Fruit fly (Drosophila melanogaster): ENCODE results near the gene Rh6.

DNA sequence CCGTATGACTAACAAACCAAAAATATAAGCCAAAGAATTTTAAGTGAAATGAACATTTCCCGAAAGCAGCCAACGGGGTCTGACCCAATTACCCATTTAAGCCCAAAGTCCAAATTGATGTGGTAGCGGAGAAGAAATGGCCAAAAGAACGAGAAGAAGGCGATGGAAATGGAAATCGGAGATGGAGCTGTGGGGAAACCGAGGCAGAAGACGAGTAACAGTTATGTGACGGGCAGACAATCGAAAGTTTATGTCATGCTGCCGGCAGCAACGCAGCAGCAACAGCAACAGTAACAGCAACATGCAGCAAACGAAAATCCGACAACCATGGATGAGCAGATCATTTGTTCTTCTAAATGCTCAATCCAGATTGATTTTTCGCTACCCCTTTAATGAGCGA lies 46.2 kb upstream of the Rh6 start:
- no peak for TF ChIP-seq sc (optimal IDR thresholded peaks at IDR 0.05)
- no peak for TF ChIP-seq sc (GFP tag; optimal IDR thresholded peaks at IDR 0.05)
- TF ChIP-seq CG9797 (GFP tag; optimal IDR thresholded peaks at IDR 0.05) = no peak
- TF ChIP-seq CG7963 (GFP tag; IDR thresholded peaks at IDR 0.05; ENCODE audit: partially characterized antibody) = no peak
- TF ChIP-seq B-H2 (GFP tag; optimal IDR thresholded peaks at IDR 0.05) = no peak
